Fruit fly (Drosophila melanogaster): ENCODE measurements around the gene HP4.
A peak's percentile ranks its signal among the peaks of the same experiment; 100 is the strongest.

The HP4 gene

dm6 chr3L:7996364-7996763 lies 20.4 kb upstream of the HP4 start (continued):
- peak; percentile 61 for TF ChIP-seq nau (GFP tag; optimal IDR thresholded peaks at IDR 0.05)
- no peak for TF ChIP-seq Ets65A (GFP tag)
- peak; percentile 55 for TF ChIP-seq lab (GFP tag; optimal IDR thresholded peaks at IDR 0.05)
- TF ChIP-seq CG17829 (tag; optimal IDR thresholded peaks at IDR 0.05) = no peak
- TF ChIP-seq CG31365 (tag; optimal IDR thresholded peaks at IDR 0.05) = no peak
- TF ChIP-seq CG2678 (tag; optimal IDR thresholded peaks at IDR 0.05) = peak; percentile 33
- TF ChIP-seq CG8359 (GFP tag; optimal IDR thresholded peaks at IDR 0.05; ENCODE audit: borderline replicate concordance) = no peak
- no peak for TF ChIP-seq CG18476 (GFP tag; optimal IDR thresholded peaks at IDR 0.05)
- peak; percentile 19 for TF ChIP-seq caup (GFP tag; optimal IDR thresholded peaks at IDR 0.05; ENCODE audit: severe bottlenecking)
- no peak for TF ChIP-seq esg (GFP tag; conservative IDR thresholded peaks at IDR 0.05)
- peak; percentile 13; the same call in 1 of the 2 replicates for TF ChIP-seq Atf6 (GFP tag; IDR thresholded peaks at IDR 0.05)

dm6 chr3L:7993570-7994319 lies 17.8 kb upstream of the HP4 start:
- TF ChIP-seq CG4404 (GFP tag; IDR thresholded peaks at IDR 0.05) (no peak), vvl (GFP tag; IDR thresholded peaks at IDR 0.05) (peak; percentile 14; the same call in 1 of the 2 replicates), pum (GFP tag; optimal IDR thresholded peaks at IDR 0.05) (no peak), crol (GFP tag; IDR thresholded peaks at IDR 0.05) (peak; percentile 65), tap (tag; optimal IDR thresholded peaks at IDR 0.05) (peak; percentile 3), CG18262 (tag; optimal IDR thresholded peaks at IDR 0.05) (peak; percentile 25), sqz (GFP tag; optimal IDR thresholded peaks at IDR 0.05) (peak; percentile 74), crc (GFP tag; optimal IDR thresholded peaks at IDR 0.05) (no peak), nmo (GFP tag; optimal IDR thresholded peaks at IDR 0.05) (peak; percentile 66), CG11247 (GFP tag; IDR thresholded peaks at IDR 0.05) (no peak), CG11504 (tag; optimal IDR thresholded peaks at IDR 0.05) (peak; percentile 51), Abd-B (GFP tag; optimal IDR thresholded peaks at IDR 0.05) (peak; percentile 15), CG17385 (GFP tag; optimal IDR thresholded peaks at IDR 0.05) (peak; percentile 42), gem (tag; optimal IDR thresholded peaks at IDR 0.05) (no peak), Sox100B (GFP tag; optimal IDR thresholded peaks at IDR 0.05) (peak; percentile 12), CG10979 (tag; optimal IDR thresholded peaks at IDR 0.05) (peak; percentile 59), corto (GFP tag; optimal IDR thresholded peaks at IDR 0.05) (peak; percentile 13), B-H1 (GFP tag; IDR thresholded peaks at IDR 0.05) (no peak), kni (GFP tag; optimal IDR thresholded peaks at IDR 0.05) (peak; percentile 49), sc (optimal IDR thresholded peaks at IDR 0.05) (no peak), sc (GFP tag; optimal IDR thresholded peaks at IDR 0.05) (no peak), CG15696 (tag; optimal IDR thresholded peaks at IDR 0.05) (no peak), zen (tag; optimal IDR thresholded peaks at IDR 0.05) (no peak), chn (GFP tag; optimal IDR thresholded peaks at IDR 0.05) (no peak), CG12744 (GFP tag; optimal IDR thresholded peaks at IDR 0.05) (no peak), CG2199 (GFP tag; IDR thresholded peaks at IDR 0.05) (peak; percentile 70; the same call in 1 of the 3 replicates), Dll (GFP tag; IDR thresholded peaks at IDR 0.05; ENCODE audit: partially characterized antibody) (no peak), chinmo (GFP tag; IDR thresholded peaks at IDR 0.05; ENCODE audit: partially characterized antibody) (peak; percentile 57; the same call in 1 of the 4 replicates), CG9727 (GFP tag; optimal IDR thresholded peaks at IDR 0.05) (no peak), Mes4 (GFP tag; optimal IDR thresholded peaks at IDR 0.05) (no peak), lbe (GFP tag; optimal IDR thresholded peaks at IDR 0.05) (peak; percentile 29), Hr78 (GFP tag; optimal IDR thresholded peaks at IDR 0.05) (peak in 1 of 2 experiments; percentile 74), D (optimal IDR thresholded peaks at IDR 0.05) (no peak), D (GFP tag; optimal IDR thresholded peaks at IDR 0.05) (peak; percentile 0), CG6175 (GFP tag; IDR thresholded peaks at IDR 0.05) (no peak), otp (GFP tag; IDR thresholded peaks at IDR 0.05) (no peak), Blimp-1 (GFP tag; optimal IDR thresholded peaks at IDR 0.05) (peak; percentile 1)

Measured in whole organism, embryonic.